Fruit fly (Drosophila melanogaster) whole organism, embryonic: ENCODE results near the gene spd-2.
A peak's percentile ranks its signal among the peaks of the same experiment; 100 is the strongest.

Experiments
- Ada2b ChIP-seq: fragments of 200-800 bp; sonication (Bioruptor generic); IDR thresholded peaks from 2 replicates; pipeline ENCODE4 v1.3.6; 2022; ENCODE audit warnings: missing biosample characterization, missing genetic modification characterization
- Blimp-1 ChIP-seq: fragments of 200-800 bp; sonication (Bioruptor generic); optimal IDR thresholded peaks from 3 replicates; lab custom pipeline; 2018; ENCODE audit warnings: missing biosample characterization, missing genetic modification characterization, mild to moderate bottlenecking, moderate library complexity, missing genetic modification reagents
- CG10147 ChIP-seq: fragments of 200-800 bp; sonication (Bioruptor generic); optimal IDR thresholded peaks from 2 replicates; lab custom pipeline; 2019; ENCODE audit warnings: missing biosample characterization, mild to moderate bottlenecking, missing genetic modification characterization, moderate library complexity
- CG11093 ChIP-seq: fragments of 200-800 bp; sonication (Bioruptor generic); IDR thresholded peaks from 3 replicates; pipeline ENCODE4 v1.3.6; 2022; ENCODE audit warnings: missing biosample characterization, missing genetic modification characterization
- CG11504 ChIP-seq: fragments of 200-800 bp; sonication (Bioruptor generic); optimal IDR thresholded peaks from 3 replicates; lab custom pipeline; 2019; ENCODE audit warnings: missing biosample characterization, mild to moderate bottlenecking, missing genetic modification characterization, moderate library complexity
- CG11695 ChIP-seq: fragments of 200-800 bp; sonication (Bioruptor generic); IDR thresholded peaks from 3 replicates; pipeline ENCODE4 v1.3.6; 2022; ENCODE audit warnings: missing biosample characterization, missing genetic modification characterization
- CG11723 ChIP-seq: fragments of 200-800 bp; sonication (Bioruptor generic); optimal IDR thresholded peaks from 2 replicates; lab custom pipeline; 2017; ENCODE audit warnings: missing biosample characterization, mild to moderate bottlenecking, missing genetic modification characterization
- CG13296 ChIP-seq: fragments of 200-800 bp; sonication (Bioruptor generic); optimal IDR thresholded peaks from 3 replicates; lab custom pipeline; 2018; ENCODE audit warnings: missing biosample characterization, mild to moderate bottlenecking, missing genetic modification characterization
- CG13775 ChIP-seq: fragments of 200-800 bp; sonication (Bioruptor generic); optimal IDR thresholded peaks from 3 replicates; lab custom pipeline; 2017; ENCODE audit warnings: missing biosample characterization, mild to moderate bottlenecking, missing genetic modification characterization
- CG15011 ChIP-seq: fragments of 200-800 bp; sonication (Bioruptor generic); optimal IDR thresholded peaks from 3 replicates; lab custom pipeline; 2018; ENCODE audit warnings: missing biosample characterization, mild to moderate bottlenecking, missing genetic modification characterization
- CG17359 ChIP-seq: fragments of 200-800 bp; sonication (Bioruptor generic); optimal IDR thresholded peaks from 3 replicates; lab custom pipeline; 2018; ENCODE audit warnings: missing biosample characterization, mild to moderate bottlenecking, missing genetic modification characterization, moderate library complexity
- CG17361 ChIP-seq: fragments of 200-800 bp; sonication (Bioruptor generic); IDR thresholded peaks from 3 replicates; pipeline ENCODE4 v1.3.6; 2022; ENCODE audit warnings: missing biosample characterization, missing genetic modification characterization
- CG1832 ChIP-seq: fragments of 200-800 bp; sonication (Bioruptor generic); optimal IDR thresholded peaks from 2 replicates; lab custom pipeline; 2017; ENCODE audit warnings: missing biosample characterization, mild to moderate bottlenecking, missing genetic modification characterization, inconsistent platforms
- CG31441 ChIP-seq: fragments of 200-800 bp; sonication (Bioruptor generic); IDR thresholded peaks from 2 replicates; pipeline ENCODE4 v1.3.6; 2022; ENCODE audit warnings: missing biosample characterization, missing genetic modification characterization
- CG3281 ChIP-seq: fragments of 200-800 bp; sonication (Bioruptor generic); optimal IDR thresholded peaks from 3 replicates; lab custom pipeline; 2017; ENCODE audit warnings: missing biosample characterization, mild to moderate bottlenecking, missing genetic modification characterization
- CG33213 ChIP-seq: fragments of 200-800 bp; sonication (Bioruptor generic); optimal IDR thresholded peaks from 3 replicates; lab custom pipeline; 2016; ENCODE audit warnings: missing biosample characterization, missing genetic modification characterization
- CG33557 ChIP-seq: fragments of 200-800 bp; sonication (Bioruptor generic); optimal IDR thresholded peaks from 2 replicates; lab custom pipeline; 2019; ENCODE audit warnings: missing biosample characterization, mild to moderate bottlenecking, missing genetic modification characterization, moderate library complexity
- CG42726 ChIP-seq: fragments of 200-800 bp; sonication (Bioruptor generic); IDR thresholded peaks from 2 replicates; pipeline ENCODE4 v1.3.6; 2022; ENCODE audit warnings: missing biosample characterization, missing genetic modification characterization; ENCODE audit not compliant: partially characterized antibody
- CG4424 ChIP-seq: fragments of 200-800 bp; sonication (Bioruptor generic); optimal IDR thresholded peaks from 3 replicates; lab custom pipeline; 2016; ENCODE audit warnings: missing biosample characterization, missing genetic modification characterization
- CG8388 ChIP-seq: fragments of 200-800 bp; sonication (Bioruptor generic); optimal IDR thresholded peaks from 2 replicates; lab custom pipeline; 2019; ENCODE audit warnings: missing biosample characterization, mild to moderate bottlenecking, missing genetic modification characterization, moderate library complexity
- CG9727 ChIP-seq: fragments of 200-800 bp; sonication (Bioruptor generic); optimal IDR thresholded peaks from 3 replicates; lab custom pipeline; 2017; ENCODE audit warnings: missing biosample characterization, mild to moderate bottlenecking, missing genetic modification characterization
- CTCF ChIP-seq: fragments of 200-800 bp; sonication (Bioruptor generic); optimal IDR thresholded peaks from 2 replicates; lab custom pipeline; 2017; ENCODE audit warnings: missing biosample characterization, mild to moderate bottlenecking, missing genetic modification characterization, moderate library complexity
- Camta ChIP-seq: fragments of 200-800 bp; sonication (Bioruptor generic); optimal IDR thresholded peaks from 2 replicates; lab custom pipeline; 2016; ENCODE audit warnings: missing biosample characterization, missing genetic modification characterization
- HHEX ChIP-seq: fragments of 200-800 bp; sonication (Bioruptor generic); optimal IDR thresholded peaks from 3 replicates; lab custom pipeline; 2017; ENCODE audit warnings: missing biosample characterization, mild to moderate bottlenecking, missing genetic modification characterization, missing genetic modification reagents
- HmgZ ChIP-seq: fragments of 200-800 bp; sonication (Bioruptor generic); optimal IDR thresholded peaks from 2 replicates; lab custom pipeline; 2018; ENCODE audit warnings: missing biosample characterization, mild to moderate bottlenecking, missing genetic modification characterization
- Hmr ChIP-seq: fragments of 200-800 bp; sonication (Bioruptor generic); optimal IDR thresholded peaks from 3 replicates; lab custom pipeline; 2017; ENCODE audit warnings: mild to moderate bottlenecking, missing biosample characterization, missing genetic modification reagents, missing genetic modification characterization
- Hsf ChIP-seq: fragments of 200-800 bp; sonication (Bioruptor generic); optimal IDR thresholded peaks from 3 replicates; lab custom pipeline; 2016; ENCODE audit warnings: missing biosample characterization, missing genetic modification characterization
- Lim3 ChIP-seq: fragments of 200-800 bp; sonication (Bioruptor generic); IDR thresholded peaks from 2 replicates; pipeline ENCODE4 v1.3.6; 2022; ENCODE audit warnings: missing biosample characterization, missing genetic modification characterization
- Max ChIP-seq: fragments of 200-800 bp; sonication (Bioruptor generic); optimal IDR thresholded peaks from 2 replicates; lab custom pipeline; 2016; ENCODE audit warnings: missing biosample characterization, mild to moderate bottlenecking, missing genetic modification characterization
- Meics ChIP-seq: fragments of 200-800 bp; sonication (Bioruptor generic); optimal IDR thresholded peaks from 2 replicates; lab custom pipeline; 2017; ENCODE audit warnings: missing biosample characterization, mild to moderate bottlenecking, missing genetic modification characterization
- Nf-YC ChIP-seq: fragments of 200-800 bp; optimal IDR thresholded peaks from 3 replicates; lab custom pipeline; 2019; ENCODE audit warnings: missing biosample characterization, mild to moderate bottlenecking, missing genetic modification characterization, moderate library complexity
- ash1 ChIP-seq: fragments of 200-800 bp; sonication (Bioruptor generic); optimal IDR thresholded peaks from 2 replicates; lab custom pipeline; 2018; ENCODE audit warnings: missing biosample characterization, mild to moderate bottlenecking, missing genetic modification characterization
- bbx ChIP-seq: fragments of 200-800 bp; sonication (Bioruptor generic); IDR thresholded peaks from 2 replicates; pipeline ENCODE4 v1.3.6; 2022; ENCODE audit warnings: missing biosample characterization, missing genetic modification characterization; ENCODE audit not compliant: partially characterized antibody
- cato ChIP-seq: fragments of 200-800 bp; sonication (Bioruptor generic); optimal IDR thresholded peaks from 2 replicates; lab custom pipeline; 2016; ENCODE audit warnings: missing biosample characterization, missing genetic modification characterization, borderline replicate concordance
- dmrt99B ChIP-seq: fragments of 200-800 bp; sonication (Bioruptor generic); optimal IDR thresholded peaks from 2 replicates; lab custom pipeline; 2018; ENCODE audit warnings: missing biosample characterization, mild to moderate bottlenecking, missing genetic modification characterization, moderate library complexity
- ewg ChIP-seq: fragments of 200-800 bp; sonication (Bioruptor generic); optimal IDR thresholded peaks from 3 replicates; lab custom pipeline; 2017; ENCODE audit warnings: mild to moderate bottlenecking, missing biosample characterization, missing genetic modification reagents, missing genetic modification characterization
- fd96Cb ChIP-seq: fragments of 200-800 bp; sonication (Bioruptor generic); optimal IDR thresholded peaks from 2 replicates; lab custom pipeline; 2018; ENCODE audit warnings: missing biosample characterization, mild to moderate bottlenecking, missing genetic modification characterization, moderate library complexity
- luna ChIP-seq: fragments of 200-800 bp; sonication (Bioruptor generic); optimal IDR thresholded peaks from 2 replicates; lab custom pipeline; 2016; ENCODE audit warnings: missing biosample characterization, missing genetic modification characterization
- nmo ChIP-seq: fragments of 200-800 bp; sonication (Bioruptor generic); optimal IDR thresholded peaks from 2 replicates; lab custom pipeline; 2018; ENCODE audit warnings: missing biosample characterization, mild to moderate bottlenecking, missing genetic modification characterization, moderate library complexity
- pan ChIP-seq, 4 experiments: fragments of >200 bp in 3 of 4; fragments of 200-800 bp in 1 of 4; sonication (Bioruptor generic) in 1 of 4; optimal IDR thresholded peaks in 3 of 4; IDR thresholded peaks in 1 of 4; 2 replicates each; pipeline versions ENCODE4 v1.3.6 to Lab custom; 2017 to 2022; ENCODE audit warnings: missing biosample characterization in 2 of 4, missing genetic modification characterization in 2 of 4, mixed read lengths in 1 of 4
- sens ChIP-seq: fragments of 200-800 bp; sonication (Bioruptor generic); peaks from one replicate; lab custom pipeline; 2016; ENCODE audit warnings: missing biosample characterization, missing genetic modification characterization
- slbo ChIP-seq: fragments of 200-800 bp; sonication (Bioruptor generic); IDR thresholded peaks from 2 replicates; pipeline ENCODE4 v1.3.6; 2022; ENCODE audit warnings: missing biosample characterization, missing genetic modification characterization
- sna ChIP-seq: fragments of 200-800 bp; sonication (Bioruptor generic); IDR thresholded peaks from 2 replicates; pipeline ENCODE4 v1.3.6; 2022; ENCODE audit warnings: missing biosample characterization, missing genetic modification characterization; ENCODE audit not compliant: partially characterized antibody
- tgo ChIP-seq: fragments of 200-800 bp; sonication (Bioruptor generic); IDR thresholded peaks from 3 replicates; pipeline ENCODE4 v1.3.6; 2022; ENCODE audit warnings: missing biosample characterization, missing genetic modification characterization
- tin ChIP-seq: fragments of 200-800 bp; sonication (Bioruptor generic); optimal IDR thresholded peaks from 3 replicates; lab custom pipeline; 2016; ENCODE audit warnings: missing biosample characterization, missing genetic modification characterization
- tio ChIP-seq: fragments of 200-800 bp; sonication (Bioruptor generic); optimal IDR thresholded peaks from 2 replicates; lab custom pipeline; 2017; ENCODE audit warnings: missing biosample characterization, missing genetic modification characterization, inconsistent platforms
- tna ChIP-seq: fragments of 200-800 bp; sonication (Bioruptor generic); IDR thresholded peaks from 2 replicates; pipeline ENCODE4 v1.3.6; 2022; ENCODE audit warnings: missing biosample characterization, missing genetic modification characterization; ENCODE audit not compliant: partially characterized antibody
- toy ChIP-seq: fragments of 200-800 bp; sonication (Bioruptor generic); IDR thresholded peaks from 2 replicates; pipeline ENCODE4 v1.3.6; 2022; ENCODE audit warnings: missing biosample characterization, missing genetic modification characterization
- unc-4 ChIP-seq: fragments of 200-800 bp; sonication (Bioruptor generic); IDR thresholded peaks from 2 replicates; pipeline ENCODE4 v1.3.6; 2022; ENCODE audit warnings: missing biosample characterization, missing genetic modification characterization; ENCODE audit not compliant: partially characterized antibody
- zf30C ChIP-seq: fragments of 200-800 bp; sonication (Bioruptor generic); optimal IDR thresholded peaks from 3 replicates; lab custom pipeline; 2018; ENCODE audit warnings: missing biosample characterization, mild to moderate bottlenecking, missing genetic modification characterization

Gene spd-2

dm6 chr3L:16567495-16567894 lies 27.3 kb downstream of the spd-2 start (continued):
- TF ChIP-seq Max: peak; percentile 20
- TF ChIP-seq nmo (GFP tag; lab: Kevin White, UChicago): peak; percentile 77
- no peak for TF ChIP-seq ash1 (GFP tag; lab: Kevin White, UChicago)
- peak; percentile 78 for TF ChIP-seq CG17359 (tag; lab: Kevin White, UChicago)
- TF ChIP-seq tgo (GFP tag; lab: Robert Waterston, UW): peak; percentile 54; the same call in 2 of the 3 replicates
- TF ChIP-seq cato (GFP tag; lab: Kevin White, UChicago): peak; percentile 6
- TF ChIP-seq Blimp-1: peak; percentile 77
- no peak for TF ChIP-seq CG42726
- peak; percentile 73 for TF ChIP-seq CG17361 (GFP tag; lab: Robert Waterston, UW)
- TF ChIP-seq CG10147: peak; percentile 12
- TF ChIP-seq CG8388: peak; percentile 67
- TF ChIP-seq bbx (GFP tag; lab: Robert Waterston, UW): no peak
- no peak for TF ChIP-seq Camta
- no peak for TF ChIP-seq sna
- no peak for TF ChIP-seq CG33213 (GFP tag; lab: Kevin White, UChicago)
- TF ChIP-seq CG11695 (GFP tag; lab: Robert Waterston, UW): 0 out of 3 replicates have a peak, but pooled peaks have one; percentile 19
- TF ChIP-seq unc-4 (GFP tag; lab: Robert Waterston, UW): no peak
- peak; percentile 42 for TF ChIP-seq HHEX
- TF ChIP-seq luna (GFP tag; lab: Kevin White, UChicago): no peak
- peak; percentile 56 for TF ChIP-seq Ada2b (GFP tag; lab: Robert Waterston, UW)
- TF ChIP-seq pan (optimal IDR thresholded peaks at IDR 0.05; lab: Kevin White, UChicago): no peak
- peak in 1 of 2 experiments; percentile 67 for TF ChIP-seq pan (GFP tag; optimal IDR thresholded peaks at IDR 0.05 in 1 of 2, IDR thresholded peaks at IDR 0.05 in 1 of 2)
- TF ChIP-seq fd96Cb: peak; percentile 73
- TF ChIP-seq CG11093 (GFP tag; lab: Robert Waterston, UW): no peak
- TF ChIP-seq CG9727 (GFP tag; lab: Kevin White, UChicago): peak; percentile 53
- TF ChIP-seq CG3281 (GFP tag; lab: Kevin White, UChicago): peak; percentile 15
- peak; percentile 70 for TF ChIP-seq ewg
- TF ChIP-seq tin (GFP tag; lab: Kevin White, UChicago): peak; percentile 44
- TF ChIP-seq CG11504: peak; percentile 81
- TF ChIP-seq slbo: peak; percentile 35
- peak; percentile 22 for TF ChIP-seq tio (GFP tag; lab: Kevin White, UChicago)
- TF ChIP-seq HmgZ (tag; lab: Kevin White, UChicago): peak; percentile 26
- TF ChIP-seq CG31441 (GFP tag; lab: Robert Waterston, UW): peak; percentile 75
- TF ChIP-seq Lim3 (GFP tag; lab: Robert Waterston, UW): no peak
- TF ChIP-seq CG1832 (GFP tag; lab: Kevin White, UChicago): no peak
- TF ChIP-seq CG4424 (GFP tag; lab: Kevin White, UChicago): peak; percentile 65
- no peak for TF ChIP-seq tna (GFP tag; lab: Robert Waterston, UW)
- TF ChIP-seq sens: peak; percentile 65
- peak; percentile 30 for TF ChIP-seq CG33557 (GFP tag; lab: Kevin White, UChicago)
- peak; percentile 40 for TF ChIP-seq Nf-YC (tag; lab: Kevin White, UChicago)
- peak; percentile 33 for TF ChIP-seq CG11723
- peak; percentile 40 for TF ChIP-seq CG15011 (GFP tag; lab: Kevin White, UChicago)
- no peak for TF ChIP-seq Hmr
- no peak for TF ChIP-seq toy (GFP tag; lab: Robert Waterston, UW)
- TF ChIP-seq CTCF: no peak
- TF ChIP-seq dmrt99B (tag; lab: Kevin White, UChicago): peak; percentile 77
- peak; percentile 18 for TF ChIP-seq CG13775
- peak; percentile 44 for TF ChIP-seq CG13296 (GFP tag; lab: Kevin White, UChicago)
- TF ChIP-seq Meics (GFP tag; lab: Kevin White, UChicago): peak; percentile 29
- TF ChIP-seq zf30C (GFP tag; lab: Kevin White, UChicago): peak; percentile 60
- TF ChIP-seq Hsf (GFP tag; lab: Kevin White, UChicago): peak; percentile 25
